Worm (Caenorhabditis elegans) whole organism, L3 larva: Measurements from ENCODE around the gene fbxb-104.
"Not testable (repeated sequence)": the region's sequence is repeated elsewhere in the genome, so short reads cannot be mapped to it uniquely, and the experiment has no call there.

ENCODE experiments used
- R02D3.7 ChIP-seq: fragments of 150-350 bp; optimal IDR thresholded peaks from 2 replicates; lab custom pipeline; 2014; ENCODE audit warnings: missing biosample characterization, missing genetic modification characterization
- ZK546.5 ChIP-seq: sonication (generic microtip); optimal IDR thresholded peaks from 2 replicates; lab custom pipeline; 2017; ENCODE audit warnings: missing biosample characterization, missing genetic modification characterization
- aly-2 ChIP-seq: fragments of 150-350 bp; optimal IDR thresholded peaks from 2 replicates; lab custom pipeline; 2014; ENCODE audit warnings: missing biosample characterization, missing genetic modification characterization
- ama-1 ChIP-seq: fragments of 150-350 bp; optimal IDR thresholded peaks from 2 replicates; lab custom pipeline; 2018
- ceh-16 ChIP-seq: sonication (generic microtip); optimal IDR thresholded peaks from 2 replicates; lab custom pipeline; 2017; ENCODE audit warnings: missing biosample characterization, missing genetic modification characterization
- ceh-28 ChIP-seq: fragments of 150-350 bp; optimal IDR thresholded peaks from 2 replicates; lab custom pipeline; 2014; ENCODE audit warnings: missing biosample characterization, missing genetic modification reagents, missing genetic modification characterization
- ceh-82 ChIP-seq: fragments of 150-350 bp; optimal IDR thresholded peaks from 2 replicates; lab custom pipeline; 2014; ENCODE audit warnings: missing biosample characterization, missing genetic modification characterization
- ceh-9 ChIP-seq: sonication (generic microtip); optimal IDR thresholded peaks from 2 replicates; lab custom pipeline; 2018; ENCODE audit warnings: missing biosample characterization, missing genetic modification characterization
- daf-12 ChIP-seq: fragments of 150-350 bp; optimal IDR thresholded peaks from 2 replicates; lab custom pipeline; 2014; ENCODE audit warnings: missing biosample characterization, missing genetic modification reagents, missing genetic modification characterization
- egl-27 ChIP-seq: sonication (generic microtip); optimal IDR thresholded peaks from 4 replicates; lab custom pipeline; 2017; ENCODE audit warnings: missing biosample characterization, missing genetic modification reagents, missing genetic modification characterization
- egl-5 ChIP-seq: fragments of 150-350 bp; optimal IDR thresholded peaks from 2 replicates; lab custom pipeline; 2017; ENCODE audit warnings: missing biosample characterization, missing genetic modification reagents, missing genetic modification characterization, inconsistent platforms
- elt-1 ChIP-seq: fragments of 150-350 bp; optimal IDR thresholded peaks from 2 replicates; lab custom pipeline; 2014; ENCODE audit warnings: missing biosample characterization, missing genetic modification characterization
- elt-2 ChIP-seq: sonication (generic microtip); optimal IDR thresholded peaks from 2 replicates; lab custom pipeline; 2016; ENCODE audit warnings: missing genetic modification reagents, mild to moderate bottlenecking, missing genetic modification characterization, missing compliant biosample characterization
- elt-3 ChIP-seq, 3 experiments: fragments of 150-350 bp in 1 of 3; sonication (generic microtip) in 2 of 3; optimal IDR thresholded peaks; 2 replicates in 2 of 3; 4 replicates in 1 of 3; lab custom pipeline; 2014 to 2017; ENCODE audit warnings: missing biosample characterization in 3 of 3, missing genetic modification characterization in 3 of 3
- eor-1 ChIP-seq, 2 experiments: fragments of 150-350 bp; optimal IDR thresholded peaks; 2 replicates each; lab custom pipeline; 2014 to 2018; ENCODE audit warnings: missing biosample characterization in 2 of 2, missing genetic modification characterization in 2 of 2
- fkh-10 ChIP-seq: sonication (generic microtip); optimal IDR thresholded peaks from 2 replicates; lab custom pipeline; 2017; ENCODE audit warnings: missing biosample characterization, missing genetic modification reagents, missing genetic modification characterization
- fkh-2 ChIP-seq: fragments of 150-350 bp; optimal IDR thresholded peaks from 2 replicates; lab custom pipeline; 2014; ENCODE audit warnings: missing biosample characterization, missing genetic modification reagents, missing genetic modification characterization
- fos-1 ChIP-seq: fragments of 150-350 bp; optimal IDR thresholded peaks from 2 replicates; lab custom pipeline; 2014; ENCODE audit warnings: missing biosample characterization, missing genetic modification characterization
- hmg-11 ChIP-seq: sonication (generic microtip); optimal IDR thresholded peaks from 2 replicates; lab custom pipeline; 2016; ENCODE audit warnings: missing genetic modification characterization, missing compliant biosample characterization
- jun-1 ChIP-seq: fragments of 150-350 bp; optimal IDR thresholded peaks from 2 replicates; lab custom pipeline; 2014; ENCODE audit warnings: missing biosample characterization, missing genetic modification reagents, missing genetic modification characterization
- lin-15B ChIP-seq: fragments of 150-350 bp; optimal IDR thresholded peaks from 2 replicates; lab custom pipeline; 2014; ENCODE audit warnings: missing biosample characterization, missing genetic modification characterization
- lin-39 ChIP-seq: fragments of 150-350 bp; optimal IDR thresholded peaks from 2 replicates; lab custom pipeline; 2018; ENCODE audit warnings: missing biosample characterization, missing genetic modification reagents, missing genetic modification characterization
- lsy-12 ChIP-seq: sonication (generic microtip); optimal IDR thresholded peaks from 2 replicates; lab custom pipeline; 2016; ENCODE audit warnings: mild to moderate bottlenecking, missing genetic modification characterization, missing compliant biosample characterization
- mdl-1 ChIP-seq: fragments of 150-350 bp; optimal IDR thresholded peaks from 2 replicates; lab custom pipeline; 2014; ENCODE audit warnings: missing biosample characterization, missing genetic modification characterization
- mml-1 ChIP-seq: fragments of 150-350 bp; sonication (generic microtip); optimal IDR thresholded peaks from 3 replicates; lab custom pipeline; 2014; ENCODE audit warnings: missing biosample characterization, missing genetic modification characterization
- nfya-1 ChIP-seq: sonication (generic microtip); optimal IDR thresholded peaks from 2 replicates; lab custom pipeline; 2017; ENCODE audit warnings: missing genetic modification characterization, mild to moderate bottlenecking, missing compliant biosample characterization, antibody characterized with exemption, moderate library complexity; ENCODE audit not compliant: insufficient read depth
- nhr-11 ChIP-seq: fragments of 150-350 bp; optimal IDR thresholded peaks from 2 replicates; lab custom pipeline; 2014; ENCODE audit warnings: missing biosample characterization, missing genetic modification characterization
- nhr-12 ChIP-seq: fragments of 150-350 bp; optimal IDR thresholded peaks from 2 replicates; lab custom pipeline; 2014; ENCODE audit warnings: missing biosample characterization, missing genetic modification characterization
- nhr-23 ChIP-seq: fragments of 150-350 bp; optimal IDR thresholded peaks from 2 replicates; lab custom pipeline; 2014; ENCODE audit warnings: missing biosample characterization, missing genetic modification reagents, missing genetic modification characterization
- nhr-237 ChIP-seq: fragments of 150-350 bp; optimal IDR thresholded peaks from 2 replicates; lab custom pipeline; 2014; ENCODE audit warnings: missing biosample characterization, missing genetic modification characterization
- nhr-25 ChIP-seq: sonication (generic microtip); optimal IDR thresholded peaks from 2 replicates; lab custom pipeline; 2017; ENCODE audit warnings: missing biosample characterization, missing genetic modification characterization
- nhr-28 ChIP-seq: fragments of 150-350 bp; optimal IDR thresholded peaks from 2 replicates; lab custom pipeline; 2014; ENCODE audit warnings: missing biosample characterization, missing genetic modification characterization
- nhr-43 ChIP-seq: sonication (generic microtip); optimal IDR thresholded peaks from 2 replicates; lab custom pipeline; 2016; ENCODE audit warnings: mild to moderate bottlenecking, missing genetic modification characterization, missing compliant biosample characterization; ENCODE audit not compliant: poor library complexity, severe bottlenecking
- nhr-67 ChIP-seq: fragments of 150-350 bp; optimal IDR thresholded peaks from 2 replicates; lab custom pipeline; 2014; ENCODE audit warnings: missing biosample characterization, missing genetic modification characterization
- nhr-76 ChIP-seq: fragments of 150-350 bp; sonication (generic microtip); optimal IDR thresholded peaks from 5 replicates; lab custom pipeline; 2014; ENCODE audit warnings: missing biosample characterization, missing genetic modification characterization
- nhr-77 ChIP-seq: fragments of 150-350 bp; optimal IDR thresholded peaks from 2 replicates; lab custom pipeline; 2014; ENCODE audit warnings: missing biosample characterization, missing genetic modification characterization
- pha-4 ChIP-seq: fragments of 150-350 bp; optimal IDR thresholded peaks from 2 replicates; lab custom pipeline; 2014; ENCODE audit warnings: missing biosample characterization, missing genetic modification reagents, missing genetic modification characterization
- pqm-1 ChIP-seq: fragments of 150-350 bp; optimal IDR thresholded peaks from 2 replicates; lab custom pipeline; 2017; ENCODE audit warnings: missing biosample characterization, missing genetic modification characterization, inconsistent platforms
- sea-2 ChIP-seq: fragments of 150-350 bp; sonication (generic microtip); optimal IDR thresholded peaks from 4 replicates; lab custom pipeline; 2014; ENCODE audit warnings: missing biosample characterization, missing genetic modification reagents, missing genetic modification characterization
- skn-1 ChIP-seq: fragments of 150-350 bp; optimal IDR thresholded peaks from 2 replicates; lab custom pipeline; 2014; ENCODE audit warnings: missing biosample characterization, missing genetic modification characterization
- snpc-4 ChIP-seq: fragments of 150-350 bp; optimal IDR thresholded peaks from 2 replicates; lab custom pipeline; 2014; ENCODE audit warnings: missing biosample characterization, missing genetic modification characterization
- tbx-2 ChIP-seq: sonication (generic microtip); optimal IDR thresholded peaks from 2 replicates; lab custom pipeline; 2016; ENCODE audit warnings: mild to moderate bottlenecking, missing genetic modification characterization, missing compliant biosample characterization
- unc-39 ChIP-seq: sonication (generic microtip); optimal IDR thresholded peaks from 4 replicates; lab custom pipeline; 2017; ENCODE audit warnings: missing biosample characterization, missing genetic modification characterization
- unc-62 ChIP-seq: fragments of 150-350 bp; sonication (generic microtip); optimal IDR thresholded peaks from 4 replicates; lab custom pipeline; 2014; ENCODE audit warnings: missing biosample characterization, missing genetic modification reagents, missing genetic modification characterization
- zag-1 ChIP-seq: fragments of 150-350 bp; optimal IDR thresholded peaks from 2 replicates; lab custom pipeline; 2014; ENCODE audit warnings: missing biosample characterization, missing genetic modification characterization
- ztf-11 ChIP-seq: fragments of 150-350 bp; optimal IDR thresholded peaks from 2 replicates; lab custom pipeline; 2014; ENCODE audit warnings: missing biosample characterization, missing genetic modification characterization
- ztf-4 ChIP-seq: fragments of 150-350 bp; optimal IDR thresholded peaks from 2 replicates; lab custom pipeline; 2014; ENCODE audit warnings: missing biosample characterization, missing genetic modification characterization

fbxb-104 gene

DNA sequence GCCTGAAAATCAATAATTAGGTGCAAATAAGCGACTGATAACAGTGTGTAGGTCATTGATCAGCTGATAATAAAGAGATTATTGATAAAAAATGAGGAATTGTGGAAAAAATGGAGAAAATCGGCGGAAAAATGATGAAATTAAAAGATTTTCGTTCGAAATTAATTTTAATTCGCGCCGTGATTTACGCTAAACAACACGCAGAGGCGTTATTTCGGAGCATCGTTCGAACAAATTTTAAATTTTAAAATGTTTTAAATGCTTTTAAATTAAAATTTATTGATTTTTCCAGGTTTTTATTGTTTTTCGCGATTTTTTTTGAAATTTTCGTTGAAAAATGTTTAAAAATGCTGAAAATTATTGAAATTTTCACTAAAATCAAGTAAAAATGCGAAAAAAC, 22.3 kb upstream of the fbxb-104 start, which contains the start of gene Y49F6B.9:
Gene Y49F6B.9 (minus strand): TSS at position 2 of the 400 bp plus-strand sequence.
- TF ChIP-seq unc-62 (no peak), ceh-16 (tag; lab: Kevin White, UChicago) (no peak), ceh-9 (tag; lab: Kevin White, UChicago) (no peak)

DNA sequence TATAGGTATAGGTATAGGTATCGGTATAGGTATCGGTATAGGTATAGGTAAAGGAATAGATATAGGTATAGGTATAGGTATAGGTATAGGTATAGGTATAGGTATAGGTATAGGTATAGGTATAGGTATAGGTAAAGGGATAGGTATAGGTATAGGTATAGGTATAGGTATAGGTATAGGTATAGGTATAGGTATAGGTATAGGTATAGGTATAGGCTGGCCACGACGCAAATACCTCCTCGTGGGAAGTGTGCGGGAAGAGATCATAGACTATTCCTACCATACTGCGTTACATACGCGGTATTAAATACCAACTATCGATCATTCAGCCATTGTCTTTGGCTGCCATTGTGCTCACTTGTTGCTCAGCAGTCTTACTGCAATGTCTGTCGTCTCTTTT, 13.7 kb upstream of the fbxb-104 start, which contains the start of gene fbxb-112:
Gene fbxb-112 (plus strand): TSS at position 301 of the 400 bp plus-strand sequence.
- not testable (repeated sequence) for TF ChIP-seq fkh-10 (GFP tag; lab: Kevin White, UChicago); fkh-2 (tag; lab: Kevin White, UChicago); pha-4 (tag; lab: Kevin White, UChicago)

DNA sequence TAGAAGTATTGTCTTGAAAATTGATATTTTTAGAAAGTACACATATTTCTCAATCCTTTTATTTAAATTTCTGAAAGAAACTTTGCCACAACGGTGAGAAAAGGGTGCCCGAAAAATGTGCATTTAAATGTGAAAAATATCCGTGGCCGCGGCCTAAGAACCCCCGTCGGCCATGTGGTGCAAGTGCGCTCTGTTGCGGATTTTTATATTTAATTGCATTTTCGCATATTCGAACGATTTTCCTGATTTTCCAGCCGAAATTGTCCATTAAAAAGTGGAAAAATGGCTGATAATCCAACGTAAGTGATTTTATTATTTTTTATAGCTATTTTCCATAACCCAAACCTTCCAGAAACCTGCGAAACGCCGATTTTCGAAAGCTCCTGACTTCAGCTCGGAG, 5.2 kb upstream of the fbxb-104 start, which contains the start of gene smu-2:
Gene smu-2 (plus strand): TSS at position 178 of the 400 bp plus-strand sequence.
- no peak for TF ChIP-seq eor-1 (tag; optimal IDR thresholded peaks at IDR 0.05; lab: Kevin White, UChicago)
- peak; percentile 17 for TF ChIP-seq nhr-23
- TF ChIP-seq ceh-82 (tag; lab: Kevin White, UChicago), result no peak
- TF ChIP-seq nhr-77, result no peak
- no peak for TF ChIP-seq sea-2
- no peak for TF ChIP-seq tbx-2 (tag; lab: Kevin White, UChicago)
- peak; percentile 69 for TF ChIP-seq egl-5
- no peak for TF ChIP-seq unc-62
- TF ChIP-seq nhr-28 (tag; lab: Kevin White, UChicago), result no peak
- TF ChIP-seq nhr-25 (tag; lab: Kevin White, UChicago), result peak; percentile 20
- TF ChIP-seq ceh-16 (tag; lab: Kevin White, UChicago), result no peak
- peak; percentile 11 for TF ChIP-seq elt-2 (tag; lab: Kevin White, UChicago)
- TF ChIP-seq hmg-11 (tag; lab: Kevin White, UChicago), result no peak
- TF ChIP-seq ceh-28 (tag; lab: Kevin White, UChicago), result no peak
- no peak for TF ChIP-seq mml-1 (tag; lab: Kevin White, UChicago)
- no peak for TF ChIP-seq nhr-237
- no peak for TF ChIP-seq elt-3 (tag; optimal IDR thresholded peaks at IDR 0.05; lab: Kevin White, UChicago)
- TF ChIP-seq lin-15B (tag; lab: Kevin White, UChicago), result peak; percentile 91
- TF ChIP-seq aly-2 (tag; lab: Kevin White, UChicago), result no peak
- TF ChIP-seq ama-1, result no peak
- TF ChIP-seq nhr-12 (tag; lab: Kevin White, UChicago), result no peak
- TF ChIP-seq fkh-2 (tag; lab: Kevin White, UChicago), result no peak
- TF ChIP-seq skn-1 (tag; lab: Kevin White, UChicago), result no peak
- no peak for TF ChIP-seq jun-1 (tag; lab: Kevin White, UChicago)
- no peak for TF ChIP-seq pha-4 (tag; lab: Kevin White, UChicago)
- no peak for TF ChIP-seq egl-27 (tag; lab: Kevin White, UChicago)
- TF ChIP-seq snpc-4 (tag; lab: Kevin White, UChicago), result peak; percentile 55
- no peak for TF ChIP-seq nhr-67 (tag; lab: Kevin White, UChicago)
- TF ChIP-seq pqm-1, result no peak
- TF ChIP-seq ztf-4 (tag; lab: Kevin White, UChicago), result no peak
- TF ChIP-seq unc-39 (tag; lab: Kevin White, UChicago), result no peak
- TF ChIP-seq nhr-43 (tag; lab: Kevin White, UChicago), result no peak
- no peak for TF ChIP-seq nhr-76 (tag; lab: Kevin White, UChicago)
- peak; percentile 1 for TF ChIP-seq R02D3.7
- peak; percentile 55 for TF ChIP-seq nfya-1 (tag; lab: Kevin White, UChicago)
- no peak for TF ChIP-seq fos-1 (tag; lab: Kevin White, UChicago)
- no peak for TF ChIP-seq nhr-11 (tag; lab: Kevin White, UChicago)
- TF ChIP-seq lin-39 (tag; lab: Kevin White, UChicago), result peak; percentile 59
- no peak for TF ChIP-seq elt-1 (tag; lab: Kevin White, UChicago)
- no peak for TF ChIP-seq daf-12
- no peak for TF ChIP-seq ztf-11 (tag; lab: Kevin White, UChicago)
- no peak for TF ChIP-seq lsy-12 (tag; lab: Kevin White, UChicago)
- no peak for TF ChIP-seq zag-1 (tag; lab: Kevin White, UChicago)
- no peak for TF ChIP-seq mdl-1 (tag; lab: Kevin White, UChicago)
- no peak for TF ChIP-seq ZK546.5
- TF ChIP-seq fkh-10 (GFP tag; lab: Kevin White, UChicago), result peak; percentile 17
- no peak for TF ChIP-seq ceh-9 (tag; lab: Kevin White, UChicago)
